Worm (Caenorhabditis elegans): ENCODE measurements around the gene C49F5.5.

Gene C49F5.5

DNA sequence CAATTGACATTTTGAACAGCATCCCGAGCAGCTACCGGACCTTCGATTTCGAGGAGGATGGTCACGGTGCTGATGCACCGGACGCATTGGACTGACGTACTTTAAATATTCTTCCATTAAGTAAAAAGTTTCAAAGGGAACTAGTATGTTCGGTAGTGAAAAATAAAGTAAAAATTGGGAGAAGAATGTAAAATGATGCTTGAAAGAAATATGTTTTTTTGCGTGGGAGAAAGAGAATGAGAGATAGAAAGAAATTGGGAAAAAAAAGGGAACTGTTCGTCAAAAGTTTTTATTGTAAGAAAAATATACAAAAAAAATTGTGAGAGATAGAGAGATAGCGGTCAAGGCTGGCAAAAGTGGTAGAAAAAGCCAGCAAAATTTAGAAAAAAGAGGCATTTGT is 48.0 kb downstream of the C49F5.5 start, which contains the start of gene tsp-20:
Gene tsp-20, minus strand, starts transcription at position 101 of the 400 bp plus-strand sequence.
- TF ChIP-seq F23B12.7 (tag; optimal IDR thresholded peaks at IDR 0.05; ENCODE audit: insufficient read depth) (no peak), die-1 (tag; optimal IDR thresholded peaks at IDR 0.05) (no peak), Y95B8A.8 (GFP tag; IDR thresholded peaks at IDR 0.05) (no peak), lin-35 (GFP tag; optimal IDR thresholded peaks at IDR 0.05) (no peak), dpl-1 (GFP tag; optimal IDR thresholded peaks at IDR 0.05) (no peak), attf-3 (GFP tag; conservative IDR thresholded peaks at IDR 0.05) (no peak), nfya-1 (tag; optimal IDR thresholded peaks at IDR 0.05; ENCODE audit: borderline replicate concordance, insufficient read depth) (no peak), B0261.1 (tag; optimal IDR thresholded peaks at IDR 0.05) (no peak), ceh-100 (GFP tag; IDR thresholded peaks at IDR 0.05) (no peak), repo-1 (tag; optimal IDR thresholded peaks at IDR 0.05) (no peak), chd-7 (tag; optimal IDR thresholded peaks at IDR 0.05) (no peak), snpc-3.4 (tag; optimal IDR thresholded peaks at IDR 0.05) (no peak), C17E4.6 (GFP tag; IDR thresholded peaks at IDR 0.05) (no peak), ceh-40 (GFP tag; IDR thresholded peaks at IDR 0.05) (no peak), nhr-90 (tag; optimal IDR thresholded peaks at IDR 0.05) (no peak), dox-1 (GFP tag; IDR thresholded peaks at IDR 0.05) (no peak), ztf-3 (GFP tag; optimal IDR thresholded peaks at IDR 0.05) (no peak), ceh-79 (tag; optimal IDR thresholded peaks at IDR 0.05) (no peak)

DNA sequence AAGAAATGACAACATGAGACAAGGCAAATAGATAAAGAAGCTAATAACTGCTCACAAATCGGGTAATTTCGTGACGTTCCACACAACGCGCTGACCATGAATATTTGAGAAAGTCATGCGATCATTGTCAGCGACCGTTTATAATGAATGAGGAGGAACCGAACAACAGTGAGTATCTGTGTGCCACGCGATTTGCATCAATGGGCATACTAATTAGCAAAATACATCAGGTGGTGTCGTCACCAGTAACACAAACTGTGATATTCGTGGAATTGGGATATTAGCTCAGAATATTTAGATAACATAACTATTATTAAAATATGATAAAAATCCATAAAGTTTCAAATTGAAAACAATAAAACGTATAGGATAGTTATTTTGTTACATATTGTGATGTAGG is 48.7 kb downstream of the C49F5.5 start:
- TF ChIP-seq B0019.2 (GFP tag; conservative IDR thresholded peaks at IDR 0.05) (no peak), fkh-3 (tag; optimal IDR thresholded peaks at IDR 0.05) (no peak), Y53F4B.3 (GFP tag; IDR thresholded peaks at IDR 0.05) (no peak), chd-7 (tag; optimal IDR thresholded peaks at IDR 0.05) (no peak), ceh-100 (GFP tag; IDR thresholded peaks at IDR 0.05) (no peak), xnd-1 (tag; optimal IDR thresholded peaks at IDR 0.05) (no peak), die-1 (tag; optimal IDR thresholded peaks at IDR 0.05) (no peak), rcor-1 (GFP tag; IDR thresholded peaks at IDR 0.05) (no peak), zfh-2 (GFP tag; conservative IDR thresholded peaks at IDR 0.05) (no peak)

DNA sequence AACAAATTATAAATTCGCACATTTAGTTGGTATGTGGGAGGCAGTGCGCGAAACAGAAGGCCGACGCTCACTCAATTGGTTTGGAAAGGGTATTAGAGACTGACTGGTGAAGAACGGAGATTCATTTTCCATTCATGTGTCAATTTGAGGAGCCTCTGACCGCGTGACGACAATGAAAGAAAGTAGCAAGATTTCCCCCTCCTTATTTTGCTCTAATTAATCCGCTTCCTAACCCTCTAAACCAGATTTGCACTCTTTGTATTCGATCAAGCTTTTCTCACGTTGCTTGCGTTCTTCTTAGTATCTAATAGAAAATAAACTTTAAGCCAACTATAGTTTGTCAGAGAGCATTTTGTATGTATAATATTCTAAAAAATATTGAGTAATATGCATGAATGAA is 50.1 kb downstream of the C49F5.5 start:
- TF ChIP-seq ZK185.1 (tag; optimal IDR thresholded peaks at IDR 0.05; ENCODE audit: poor library complexity, severe bottlenecking): no peak
- no peak for TF ChIP-seq ceh-100 (GFP tag; IDR thresholded peaks at IDR 0.05)
- TF ChIP-seq somi-1 (GFP tag; optimal IDR thresholded peaks at IDR 0.05): no peak
- TF ChIP-seq F55B11.4 (tag; optimal IDR thresholded peaks at IDR 0.05; ENCODE audit: borderline replicate concordance, insufficient read depth): no peak
- TF ChIP-seq nfyb-1 (GFP tag; IDR thresholded peaks at IDR 0.05): no peak
- TF ChIP-seq dpff-1 (tag; optimal IDR thresholded peaks at IDR 0.05): no peak
- no peak for TF ChIP-seq cebp-1 (GFP tag; IDR thresholded peaks at IDR 0.05)
- no peak for TF ChIP-seq cebp-1 (tag; optimal IDR thresholded peaks at IDR 0.05)
- no peak for TF ChIP-seq tbx-9 (tag; optimal IDR thresholded peaks at IDR 0.05; ENCODE audit: borderline replicate concordance)
